Worm (Caenorhabditis elegans) whole organism, dauer: ENCODE data around the gene F28G4.4.

Experiments used
- unc-62 ChIP-seq: sonication (generic microtip); optimal IDR thresholded peaks from 2 replicates; lab custom pipeline; 2017; ENCODE audit warnings: missing biosample characterization, missing genetic modification reagents, missing genetic modification characterization

Gene F28G4.4

DNA sequence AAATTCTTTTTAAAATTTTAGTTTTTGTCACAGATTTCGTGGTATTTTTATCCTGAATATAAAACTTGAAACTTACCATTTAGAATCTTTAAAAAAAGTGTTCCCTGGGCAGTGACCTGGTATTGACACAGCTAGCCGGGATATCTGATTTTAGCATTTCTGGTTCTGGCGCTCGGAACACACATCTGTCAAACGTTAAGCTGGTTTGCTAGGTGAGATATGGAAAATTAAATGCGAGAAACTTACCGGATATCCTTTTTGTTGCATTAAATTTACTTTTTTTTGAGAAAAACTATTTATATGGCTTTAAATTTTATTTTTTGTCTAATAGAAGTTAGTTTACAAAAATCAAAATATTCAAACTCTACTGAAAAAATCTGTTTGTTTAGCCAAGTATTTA lies at the start of gene F28G4.4:
Gene F28G4.4 (minus strand): TSS at position 101 of the 400 bp plus-strand sequence.
- no peak for TF ChIP-seq unc-62 (GFP tag; lab: Kevin White, UChicago)

ce11 chrV:16333412-16333811 lies 47.7 kb upstream of the F28G4.4 start, which contains the start of gene srh-167:
TSS of gene srh-167 (plus strand) at chrV:16333712.
- TF ChIP-seq unc-62 (GFP tag; lab: Kevin White, UChicago) = no peak

ce11 chrV:16328849-16329248 lies 43.2 kb upstream of the F28G4.4 start, which contains the start of gene F57G8.7:
TSS of gene F57G8.7 (plus strand) at chrV:16329149.
- no peak for TF ChIP-seq unc-62 (GFP tag; lab: Kevin White, UChicago)

- no peak for TF ChIP-seq unc-62 (GFP tag; lab: Kevin White, UChicago)
Observed at ce11 chrV:16322155-16322554, 36.5 kb upstream of the F28G4.4 start.

ce11 chrV:16317244-16317643 lies 31.6 kb upstream of the F28G4.4 start, which contains the start of gene srh-180:
TSS of gene srh-180 (plus strand) at chrV:16317544.
- TF ChIP-seq unc-62 (GFP tag; lab: Kevin White, UChicago) = no peak

DNA sequence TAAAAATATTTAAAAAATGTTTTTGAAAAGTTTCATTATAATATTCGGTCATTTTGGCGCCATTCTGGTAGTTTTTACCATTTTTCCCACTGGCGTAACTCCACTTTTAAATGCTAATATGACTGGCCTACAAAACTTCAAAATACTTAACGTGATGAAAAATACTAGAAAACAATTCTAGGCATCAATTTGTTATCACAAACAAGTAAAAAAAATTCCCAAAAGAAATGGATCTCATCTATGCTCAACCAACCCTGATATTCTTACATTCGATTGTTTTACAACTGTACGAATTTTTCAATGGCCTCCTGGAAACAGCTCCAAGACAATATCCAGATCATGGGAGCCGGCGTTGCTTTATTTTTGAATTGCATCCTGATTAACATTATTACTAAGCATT lies 29.3 kb upstream of the F28G4.4 start, which contains the start of gene str-214:
Gene str-214 (plus strand): TSS at position 301 of the 400 bp plus-strand sequence.
- no peak for TF ChIP-seq unc-62 (GFP tag; lab: Kevin White, UChicago)

DNA sequence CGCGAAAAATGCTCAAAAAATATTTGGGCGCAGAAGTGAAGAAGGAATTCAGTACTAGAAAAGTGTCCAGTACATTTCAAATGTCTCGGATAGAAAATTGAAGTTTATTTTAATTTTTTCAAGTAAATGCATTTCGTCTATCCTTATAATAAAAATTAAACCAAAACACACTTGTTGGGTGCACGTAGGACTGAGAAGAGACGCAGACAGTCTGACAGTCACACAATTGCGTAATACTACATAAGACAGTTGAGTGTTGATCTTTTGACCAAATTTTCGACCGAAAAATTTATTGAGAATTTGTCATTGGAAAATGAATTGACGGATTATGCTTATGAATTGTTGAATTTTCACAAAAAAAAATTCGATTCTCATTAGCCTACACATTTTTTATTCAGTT lies 23.8 kb upstream of the F28G4.4 start, which contains the start of gene oac-7:
Gene oac-7 (plus strand): TSS at position 283 of the 400 bp plus-strand sequence.
- TF ChIP-seq unc-62 (GFP tag; lab: Kevin White, UChicago) = no peak

ce11 chrV:16308343-16308742 lies 22.6 kb upstream of the F28G4.4 start:
- no peak for TF ChIP-seq unc-62 (GFP tag; lab: Kevin White, UChicago)

- TF ChIP-seq unc-62 (GFP tag; lab: Kevin White, UChicago) = no peak
Observed at ce11 chrV:16307253-16307652, 21.6 kb upstream of the F28G4.4 start, which contains the start of gene srxa-7. TSS of gene srxa-7 (plus strand) at chrV:16307553.

- no peak for TF ChIP-seq unc-62 (GFP tag; lab: Kevin White, UChicago)
Observed at ce11 chrV:16302439-16302838, 16.7 kb upstream of the F28G4.4 start, which contains the start of the genes C31A11.13 and oac-6. TSS of gene C31A11.13 (minus strand) at chrV:16302551. TSS of gene oac-6 (plus strand) at chrV:16302717.

DNA sequence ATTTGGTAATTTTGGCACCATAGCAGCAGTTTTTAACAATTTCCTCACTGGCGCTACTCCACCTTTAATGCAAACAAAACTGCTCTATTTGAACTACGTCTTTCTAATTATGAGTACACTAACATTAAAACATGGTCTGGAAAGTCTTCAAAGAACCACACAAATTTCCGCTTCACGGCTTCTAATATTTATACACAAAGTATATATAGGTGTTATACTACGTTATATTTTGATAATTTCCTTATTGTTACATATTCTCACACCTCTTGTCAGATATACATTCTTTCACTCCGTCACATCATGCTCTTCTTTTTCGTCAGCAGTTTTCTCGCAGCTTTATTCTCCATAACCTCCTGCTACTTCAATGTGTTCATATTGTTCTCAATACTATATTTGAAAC lies 14.6 kb upstream of the F28G4.4 start, which contains the start of gene srbc-82:
Gene srbc-82 (plus strand): TSS at position 301 of the 400 bp plus-strand sequence.
- TF ChIP-seq unc-62 (GFP tag; lab: Kevin White, UChicago) = no peak

ce11 chrV:16299834-16300233 lies 14.1 kb upstream of the F28G4.4 start:
- no peak for TF ChIP-seq unc-62 (GFP tag; lab: Kevin White, UChicago)

DNA sequence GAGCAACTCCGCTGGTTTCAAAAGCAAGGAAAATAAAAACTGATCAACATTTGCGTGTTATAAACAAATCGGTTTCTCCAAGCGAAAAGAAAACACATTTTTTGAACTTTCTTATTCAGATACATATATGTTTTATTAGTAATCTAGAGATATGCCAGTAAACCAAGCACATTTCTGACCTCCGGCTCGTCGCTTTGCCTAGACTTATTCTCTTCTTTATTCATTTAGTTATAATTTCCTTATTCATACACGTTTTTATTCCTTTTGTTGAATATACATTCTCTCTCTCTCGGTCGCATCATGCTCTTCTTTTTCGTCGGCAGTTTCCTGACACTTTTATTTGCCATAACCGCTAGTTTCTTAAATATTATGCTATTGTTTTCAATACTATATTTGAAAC lies 13.0 kb upstream of the F28G4.4 start, which contains the start of gene srbc-84:
Gene srbc-84 (plus strand): TSS at position 301 of the 400 bp plus-strand sequence.
- no peak for TF ChIP-seq unc-62 (GFP tag; lab: Kevin White, UChicago)

- TF ChIP-seq unc-62 (GFP tag; lab: Kevin White, UChicago) = no peak
Observed at ce11 chrV:16297070-16297469, 11.4 kb upstream of the F28G4.4 start, which contains the start of gene srbc-83. TSS of gene srbc-83 (plus strand) at chrV:16297370.

DNA sequence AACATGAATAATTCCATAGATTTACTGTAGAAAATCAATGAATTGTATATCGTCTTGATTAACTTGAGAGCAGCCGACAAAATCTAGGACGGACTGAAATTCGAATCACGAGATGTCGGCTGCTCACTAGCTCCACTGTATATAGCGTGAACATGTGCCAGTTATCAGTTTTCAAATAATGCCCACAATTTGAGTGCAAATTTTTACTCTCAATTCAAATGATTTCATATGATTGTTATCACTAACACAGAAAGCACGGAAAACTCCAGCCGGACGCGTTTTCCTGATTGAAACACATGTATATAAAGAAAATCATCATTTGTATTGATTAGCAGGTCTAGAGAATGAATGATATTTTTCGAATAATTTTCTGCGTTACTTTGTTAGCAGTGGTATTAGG lies 6.7 kb upstream of the F28G4.4 start, which contains the start of gene oac-5:
Gene oac-5 (plus strand): TSS at position 301 of the 400 bp plus-strand sequence.
- TF ChIP-seq unc-62 (GFP tag; lab: Kevin White, UChicago) = no peak

DNA sequence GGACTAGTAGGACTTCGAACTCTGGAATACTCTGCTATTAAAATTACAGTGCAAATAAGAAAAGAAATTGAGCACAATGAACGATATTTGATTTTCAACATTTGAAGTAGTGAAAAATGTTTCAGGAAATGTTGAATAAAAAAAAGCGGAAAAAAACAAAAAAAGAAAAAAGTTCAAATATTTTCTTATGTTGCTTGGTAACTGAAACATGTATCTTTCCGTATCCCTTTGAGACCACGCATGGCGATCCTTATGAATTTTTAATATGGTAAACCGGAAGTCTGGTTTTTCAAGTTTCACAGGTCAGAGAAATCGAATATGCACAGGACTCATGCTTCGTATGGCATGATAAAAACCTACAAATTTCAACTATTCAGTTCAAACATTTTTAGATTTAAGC lies 1.9 kb upstream of the F28G4.4 start, which contains the start of gene F28G4.3:
Gene F28G4.3 (minus strand): TSS at position 101 of the 400 bp plus-strand sequence.
- no peak for TF ChIP-seq unc-62 (GFP tag; lab: Kevin White, UChicago)

DNA sequence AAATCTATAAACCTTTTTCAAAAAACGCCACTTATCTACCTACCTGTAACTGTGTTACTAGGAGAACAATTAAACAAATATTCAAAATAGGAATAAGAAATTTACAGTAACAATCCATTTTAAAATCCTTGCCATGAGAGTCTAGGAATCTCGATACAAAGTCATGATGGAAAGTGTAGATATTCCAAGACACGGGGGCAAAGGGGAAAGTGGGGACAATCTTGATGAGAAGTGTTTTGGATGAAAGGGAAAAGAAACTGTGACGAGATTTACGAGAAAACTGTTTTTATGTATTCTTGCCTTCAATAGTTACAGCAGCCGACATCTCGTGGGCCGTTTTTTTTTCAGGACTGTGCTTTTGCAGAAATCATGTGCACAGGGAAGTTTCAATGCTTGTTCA lies 3.5 kb downstream of the F28G4.4 start, which contains the start of gene F28G4.2:
Gene F28G4.2 (minus strand): TSS at position 175 of the 400 bp plus-strand sequence.
- TF ChIP-seq unc-62 (GFP tag; lab: Kevin White, UChicago) = no peak
